Worm (Caenorhabditis elegans) whole organism, L4 larva: Measurements from ENCODE around the gene sfxn-1.1.
A peak's percentile ranks its signal among the peaks of the same experiment; 100 is the strongest.

Source experiments
- F10B5.3 ChIP-seq: sonication (generic microtip); optimal IDR thresholded peaks from 2 replicates; lab custom pipeline; 2016; ENCODE audit warnings: mild to moderate bottlenecking, missing genetic modification characterization, missing compliant biosample characterization
- F26F4.8 ChIP-seq: fragments of 200-800 bp; sonication (Bioruptor generic); conservative IDR thresholded peaks from 2 replicates; pipeline ENCODE4 v1.3.6; 2022; ENCODE audit warnings: missing genetic modification characterization, missing compliant biosample characterization
- T26A8.4 ChIP-seq: fragments of 200-800 bp; sonication (Bioruptor generic); IDR thresholded peaks from 2 replicates; pipeline ENCODE4 v1.3.6; 2022; ENCODE audit warnings: missing genetic modification characterization, missing compliant biosample characterization
- Y48G9A.11 ChIP-seq: fragments of 200-800 bp; sonication (Bioruptor generic); IDR thresholded peaks from 2 replicates; pipeline ENCODE4 v1.3.6; 2022; ENCODE audit warnings: missing genetic modification reagents, missing genetic modification characterization, missing compliant biosample characterization
- ZK337.2 ChIP-seq: fragments of 200-800 bp; sonication (Bioruptor generic); IDR thresholded peaks from 2 replicates; pipeline ENCODE4 v1.3.6; 2022; ENCODE audit warnings: missing genetic modification reagents, missing genetic modification characterization, missing compliant biosample characterization
- ZK546.5 ChIP-seq, 2 experiments: sonication (generic microtip); optimal IDR thresholded peaks; 2 replicates each; lab custom pipeline; 2017; ENCODE audit warnings: missing biosample characterization in 2 of 2, missing genetic modification characterization in 2 of 2
- aha-1 ChIP-seq: fragments of 150-350 bp; peaks from one replicate; lab custom pipeline; 2014; ENCODE audit warnings: missing biosample characterization, missing genetic modification characterization
- aly-2 ChIP-seq: sonication (generic microtip); optimal IDR thresholded peaks from 2 replicates; lab custom pipeline; 2018; ENCODE audit warnings: missing biosample characterization, missing genetic modification characterization
- attf-4 ChIP-seq: sonication (generic microtip); optimal IDR thresholded peaks from 3 replicates; lab custom pipeline; 2017; ENCODE audit warnings: missing biosample characterization, missing genetic modification characterization
- ceh-32 ChIP-seq: sonication (generic microtip); optimal IDR thresholded peaks from 2 replicates; lab custom pipeline; 2016; ENCODE audit warnings: mild to moderate bottlenecking, missing genetic modification characterization, missing compliant biosample characterization; ENCODE audit not compliant: poor library complexity
- ceh-44 ChIP-seq: fragments of 200-800 bp; sonication (Bioruptor generic); IDR thresholded peaks from 2 replicates; pipeline ENCODE4 v1.3.6; 2022; ENCODE audit warnings: missing genetic modification reagents, missing genetic modification characterization, missing compliant biosample characterization
- cey-2 ChIP-seq: sonication (generic microtip); optimal IDR thresholded peaks from 3 replicates; lab custom pipeline; 2017; ENCODE audit warnings: missing genetic modification characterization, mild to moderate bottlenecking, missing compliant biosample characterization, antibody characterized with exemption, borderline replicate concordance; ENCODE audit not compliant: insufficient read depth
- ctbp-1 ChIP-seq: fragments of 200-800 bp; sonication (Bioruptor generic); IDR thresholded peaks from 2 replicates; pipeline ENCODE4 v1.3.6; 2022; ENCODE audit warnings: missing genetic modification reagents, missing genetic modification characterization, missing compliant biosample characterization
- daf-12 ChIP-seq: fragments of 150-350 bp; optimal IDR thresholded peaks from 2 replicates; lab custom pipeline; 2014; ENCODE audit warnings: missing biosample characterization, missing genetic modification reagents, missing genetic modification characterization
- daf-8 ChIP-seq: fragments of 200-800 bp; sonication (Bioruptor generic); IDR thresholded peaks from 2 replicates; pipeline ENCODE4 v1.3.6; 2022; ENCODE audit warnings: missing genetic modification characterization, missing compliant biosample characterization
- dmd-6 ChIP-seq: fragments of 200-800 bp; sonication (Bioruptor generic); IDR thresholded peaks from 2 replicates; pipeline ENCODE4 v1.3.6; 2022; ENCODE audit warnings: missing genetic modification reagents, missing genetic modification characterization, missing compliant biosample characterization
- dmd-8 ChIP-seq: fragments of 200-800 bp; sonication (Bioruptor generic); IDR thresholded peaks from 2 replicates; pipeline ENCODE4 v1.3.6; 2022; ENCODE audit warnings: missing genetic modification characterization, missing compliant biosample characterization
- dpl-1 ChIP-seq: fragments of 150-350 bp; optimal IDR thresholded peaks from 2 replicates; lab custom pipeline; 2014; ENCODE audit warnings: missing biosample characterization, missing genetic modification reagents, missing genetic modification characterization
- fos-1 ChIP-seq: fragments of 150-350 bp; optimal IDR thresholded peaks from 2 replicates; lab custom pipeline; 2014; ENCODE audit warnings: missing biosample characterization, missing genetic modification characterization
- hlh-30 ChIP-seq: sonication (generic microtip); optimal IDR thresholded peaks from 2 replicates; lab custom pipeline; 2017; ENCODE audit warnings: antibody characterized with exemption, mild to moderate bottlenecking, missing genetic modification characterization, missing compliant biosample characterization; ENCODE audit not compliant: insufficient read depth
- jun-1 ChIP-seq: fragments of 150-350 bp; optimal IDR thresholded peaks from 2 replicates; lab custom pipeline; 2014; ENCODE audit warnings: missing biosample characterization, missing genetic modification reagents, missing genetic modification characterization
- lim-7 ChIP-seq: fragments of 200-800 bp; sonication (Bioruptor generic); IDR thresholded peaks from 2 replicates; pipeline ENCODE4 v1.3.6; 2022; ENCODE audit warnings: missing genetic modification characterization, missing compliant biosample characterization
- lin-1 ChIP-seq: fragments of 200-800 bp; sonication (Bioruptor generic); IDR thresholded peaks from 2 replicates; pipeline ENCODE4 v1.3.6; 2022; ENCODE audit warnings: missing genetic modification reagents, missing genetic modification characterization, missing compliant biosample characterization
- lin-15B ChIP-seq: fragments of 150-350 bp; sonication (generic microtip); optimal IDR thresholded peaks from 3 replicates; lab custom pipeline; 2014; ENCODE audit warnings: missing biosample characterization, missing genetic modification characterization
- lir-3 ChIP-seq: sonication (generic microtip); optimal IDR thresholded peaks from 2 replicates; lab custom pipeline; 2016; ENCODE audit warnings: mild to moderate bottlenecking, missing genetic modification characterization, missing compliant biosample characterization
- lsy-2 ChIP-seq, 2 experiments: fragments of 150-350 bp in 1 of 2; sonication (generic microtip) in 1 of 2; optimal IDR thresholded peaks; 2 replicates each; lab custom pipeline; 2014 to 2017; ENCODE audit warnings: missing biosample characterization in 2 of 2, missing genetic modification characterization in 2 of 2
- madf-5 ChIP-seq, 2 experiments: fragments of 200-800 bp; sonication (Bioruptor generic); IDR thresholded peaks; 2 replicates each; pipeline ENCODE4 v1.3.6; 2022; ENCODE audit warnings: missing compliant biosample characterization in 2 of 2, missing genetic modification characterization in 2 of 2
- mdl-1 ChIP-seq, 2 experiments: fragments of 150-350 bp in 1 of 2; sonication (generic microtip) in 1 of 2; optimal IDR thresholded peaks; 2 replicates each; lab custom pipeline; 2014 to 2017; ENCODE audit warnings: missing biosample characterization in 2 of 2, missing genetic modification characterization in 2 of 2
- mdt-29 ChIP-seq: fragments of 200-800 bp; sonication (Bioruptor generic); IDR thresholded peaks from 2 replicates; pipeline ENCODE4 v1.3.6; 2022; ENCODE audit warnings: missing genetic modification reagents, missing genetic modification characterization, missing compliant biosample characterization
- mes-2 ChIP-seq: sonication (generic microtip); optimal IDR thresholded peaks from 2 replicates; lab custom pipeline; 2016; ENCODE audit warnings: missing genotype, mild to moderate bottlenecking, missing genetic modification characterization, missing compliant biosample characterization; ENCODE audit not compliant: poor library complexity, severe bottlenecking
- nhr-11 ChIP-seq: fragments of 150-350 bp; optimal IDR thresholded peaks from 2 replicates; lab custom pipeline; 2014; ENCODE audit warnings: missing biosample characterization, missing genetic modification characterization
- nhr-25 ChIP-seq: sonication (generic microtip); optimal IDR thresholded peaks from 2 replicates; lab custom pipeline; 2017; ENCODE audit warnings: missing genetic modification characterization, mild to moderate bottlenecking, missing compliant biosample characterization, antibody characterized with exemption, moderate library complexity, borderline replicate concordance; ENCODE audit not compliant: insufficient read depth
- nhr-28 ChIP-seq: fragments of 150-350 bp; optimal IDR thresholded peaks from 2 replicates; lab custom pipeline; 2014; ENCODE audit warnings: missing biosample characterization, missing genetic modification characterization
- nhr-41 ChIP-seq: fragments of 200-800 bp; sonication (Bioruptor generic); IDR thresholded peaks from 2 replicates; pipeline ENCODE4 v1.3.6; 2022; ENCODE audit warnings: missing genetic modification reagents, missing genetic modification characterization, missing compliant biosample characterization
- nhr-42 ChIP-seq: fragments of 200-800 bp; sonication (Bioruptor generic); IDR thresholded peaks from 2 replicates; pipeline ENCODE4 v1.3.6; 2022; ENCODE audit warnings: missing genetic modification characterization, missing compliant biosample characterization
- nhr-48 ChIP-seq: sonication (generic microtip); optimal IDR thresholded peaks from 2 replicates; lab custom pipeline; 2016; ENCODE audit warnings: mild to moderate bottlenecking, missing genetic modification characterization, missing compliant biosample characterization
- nhr-77 ChIP-seq: fragments of 150-350 bp; optimal IDR thresholded peaks from 2 replicates; lab custom pipeline; 2014; ENCODE audit warnings: missing biosample characterization, missing genetic modification characterization
- set-16 ChIP-seq: fragments of 200-800 bp; sonication (Bioruptor generic); IDR thresholded peaks from 2 replicates; pipeline ENCODE4 v1.3.6; 2022; ENCODE audit warnings: missing genetic modification reagents, missing genetic modification characterization, missing compliant biosample characterization
- skn-1 ChIP-seq: fragments of 150-350 bp; optimal IDR thresholded peaks from 2 replicates; lab custom pipeline; 2014; ENCODE audit warnings: missing biosample characterization, missing genetic modification characterization
- spr-1 ChIP-seq: sonication (generic microtip); optimal IDR thresholded peaks from 2 replicates; lab custom pipeline; 2016; ENCODE audit warnings: mild to moderate bottlenecking, missing genetic modification characterization, missing compliant biosample characterization
- unc-130 ChIP-seq: sonication (generic microtip); optimal IDR thresholded peaks from 2 replicates; lab custom pipeline; 2016; ENCODE audit warnings: missing genetic modification reagents, missing genetic modification characterization, missing compliant biosample characterization
- unc-39 ChIP-seq: sonication (generic microtip); optimal IDR thresholded peaks from 2 replicates; lab custom pipeline; 2017; ENCODE audit warnings: missing biosample characterization, missing genetic modification characterization
- unc-62 ChIP-seq, 3 experiments: fragments of 150-350 bp in 1 of 3; sonication (generic microtip); optimal IDR thresholded peaks in 2 of 3; peaks in 1 of 3; 1 replicate in 1 of 3; 2 replicates in 2 of 3; lab custom pipeline; 2014 to 2017; ENCODE audit warnings: missing biosample characterization in 3 of 3, missing genetic modification characterization in 3 of 3, missing genetic modification reagents in 3 of 3, missing genotype in 1 of 3
- zfp-3 ChIP-seq: fragments of 200-800 bp; sonication (Bioruptor generic); conservative IDR thresholded peaks from 2 replicates; pipeline ENCODE4 v1.3.6; 2022; ENCODE audit warnings: missing genetic modification reagents, missing genetic modification characterization, missing compliant biosample characterization
- zip-11 ChIP-seq: fragments of 200-800 bp; sonication (Bioruptor generic); IDR thresholded peaks from 2 replicates; pipeline ENCODE4 v1.3.6; 2022; ENCODE audit warnings: missing genetic modification characterization, missing compliant biosample characterization
- ztf-11 ChIP-seq: fragments of 150-350 bp; optimal IDR thresholded peaks from 2 replicates; lab custom pipeline; 2014; ENCODE audit warnings: missing biosample characterization, missing genetic modification characterization

sfxn-1.1 gene

ce11 chrII:9490589-9490988 is 28.1 kb downstream of the sfxn-1.1 start:
- no peak for TF ChIP-seq jun-1 (tag; lab: Kevin White, UChicago)
- peak; percentile 31 for TF ChIP-seq hlh-30 (tag; lab: Kevin White, UChicago)
- TF ChIP-seq nhr-28 = peak; percentile 84

DNA sequence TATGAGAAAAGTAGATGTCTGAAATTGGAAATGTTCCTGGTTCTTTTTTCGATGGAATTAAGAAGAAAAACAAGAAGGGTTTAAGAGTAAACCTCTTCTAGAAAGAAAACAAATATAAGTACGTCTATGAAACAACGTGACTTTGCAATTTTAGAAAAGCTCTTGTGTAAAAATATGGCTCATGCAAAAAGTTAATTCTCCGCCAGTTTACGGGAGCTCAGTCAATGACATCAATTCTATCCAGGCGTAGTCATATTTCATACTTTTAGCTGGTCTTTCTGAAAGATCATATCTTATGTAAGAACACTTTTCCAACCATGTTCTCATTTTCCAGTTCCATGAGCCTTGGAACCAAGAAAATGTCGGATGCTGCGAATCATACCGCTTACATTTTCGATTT is 28.8 kb downstream of the sfxn-1.1 start:
- TF ChIP-seq dpl-1 (no peak), unc-62 (GFP tag; optimal IDR thresholded peaks at IDR 0.05 in 1 of 2; lab: Kevin White, UChicago) (peak in 1 of 2 experiments; percentile 98), unc-62 (tag; optimal IDR thresholded peaks at IDR 0.05; lab: Kevin White, UChicago) (no peak)

ce11 chrII:9487337-9487950 is 31.2 kb downstream of the sfxn-1.1 start, which contains the start of gene T19H5.4:
Gene T19H5.4 (minus strand): TSS chrII:9487387.
- TF ChIP-seq aha-1 (tag; lab: Kevin White, UChicago) = peak; percentile 79
- TF ChIP-seq spr-1 (tag; lab: Kevin White, UChicago) = no peak
- no peak for TF ChIP-seq unc-130 (GFP tag; lab: Kevin White, UChicago)
- TF ChIP-seq lim-7 (GFP tag; lab: Robert Waterston, UW) = peak; percentile 67; the same call in 1 of the 2 replicates
- peak in 1 of 2 experiments; percentile 78 for TF ChIP-seq mdl-1 (tag; optimal IDR thresholded peaks at IDR 0.05; lab: Kevin White, UChicago)
- no peak for TF ChIP-seq ceh-32 (tag; lab: Kevin White, UChicago)
- peak; percentile 44; the same call in 1 of the 2 replicates for TF ChIP-seq zfp-3
- TF ChIP-seq mdt-29 = peak; percentile 71; the same call in 1 of the 2 replicates
- no peak for TF ChIP-seq attf-4 (tag; lab: Kevin White, UChicago)
- TF ChIP-seq ctbp-1 (GFP tag; lab: Robert Waterston, UW) = peak; percentile 52; the same call in 1 of the 2 replicates
- TF ChIP-seq set-16 (GFP tag; lab: Robert Waterston, UW) = peak; percentile 68
- no peak for TF ChIP-seq lir-3 (tag; lab: Kevin White, UChicago)
- peak in 1 of 2 experiments; percentile 3 for TF ChIP-seq lsy-2 (tag; optimal IDR thresholded peaks at IDR 0.05; lab: Kevin White, UChicago)
- no peak for TF ChIP-seq zip-11 (GFP tag; lab: Robert Waterston, UW)
- peak; percentile 48 for TF ChIP-seq nhr-11
- no peak for TF ChIP-seq nhr-25 (tag; lab: Kevin White, UChicago)
- TF ChIP-seq nhr-48 (tag; lab: Kevin White, UChicago) = peak; percentile 76
- no peak for TF ChIP-seq unc-39 (tag; lab: Kevin White, UChicago)
- no peak for TF ChIP-seq madf-5 (GFP tag; IDR thresholded peaks at IDR 0.05; lab: Robert Waterston, UW)
- no peak for TF ChIP-seq ceh-44 (GFP tag; lab: Robert Waterston, UW)
- no peak for TF ChIP-seq Y48G9A.11 (GFP tag; lab: Robert Waterston, UW)
- TF ChIP-seq cey-2 (tag; lab: Kevin White, UChicago) = no peak
- peak; percentile 48 for TF ChIP-seq mes-2 (tag; lab: Kevin White, UChicago)
- no peak for TF ChIP-seq daf-8 (GFP tag; lab: Robert Waterston, UW)
- TF ChIP-seq dmd-6 (GFP tag; lab: Robert Waterston, UW) = peak; percentile 96
- TF ChIP-seq ZK337.2 (GFP tag; lab: Robert Waterston, UW) = no peak
- no peak for TF ChIP-seq skn-1 (tag; lab: Kevin White, UChicago)
- no peak for TF ChIP-seq fos-1
- no peak for TF ChIP-seq ztf-11 (tag; lab: Kevin White, UChicago)
- TF ChIP-seq nhr-42 (GFP tag; lab: Robert Waterston, UW) = no peak
- TF ChIP-seq ZK546.5 (tag; optimal IDR thresholded peaks at IDR 0.05; lab: Kevin White, UChicago) = no peak
- TF ChIP-seq hlh-30 (tag; lab: Kevin White, UChicago) = peak; percentile 92
- no peak for TF ChIP-seq aly-2
- no peak for TF ChIP-seq dmd-8
- peak; percentile 64; the same call in 1 of the 2 replicates for TF ChIP-seq lin-1 (GFP tag; lab: Robert Waterston, UW)
- TF ChIP-seq F26F4.8 (GFP tag; lab: Robert Waterston, UW) = no peak
- TF ChIP-seq F10B5.3 = no peak
- TF ChIP-seq T26A8.4 (GFP tag; lab: Robert Waterston, UW) = peak; percentile 43; the same call in 1 of the 2 replicates
- TF ChIP-seq nhr-41 = no peak
- TF ChIP-seq daf-12 (tag; lab: Kevin White, UChicago) = no peak
- no peak for TF ChIP-seq lin-15B
- TF ChIP-seq nhr-77 (tag; lab: Kevin White, UChicago) = peak; percentile 12
